Fruit fly (Drosophila melanogaster) whole organism, prepupa: Measurements from ENCODE around the gene CG14860.

ENCODE experiments used
- Ets96B ChIP-seq: fragments of 200-800 bp; optimal IDR thresholded peaks from 2 replicates; lab custom pipeline; 2019; ENCODE audit warnings: missing biosample characterization, mild to moderate bottlenecking, missing genetic modification characterization, moderate library complexity
- Gug ChIP-seq: fragments of 200-800 bp; sonication (Bioruptor generic); IDR thresholded peaks from 2 replicates; pipeline ENCODE4 v1.3.6; 2022; ENCODE audit warnings: missing biosample characterization, missing genetic modification characterization
- spab ChIP-seq: fragments of 200-800 bp; sonication (Bioruptor generic); optimal IDR thresholded peaks from 2 replicates; lab custom pipeline; 2017; ENCODE audit warnings: missing biosample characterization, mild to moderate bottlenecking, missing genetic modification characterization, missing genetic modification reagents

DNA sequence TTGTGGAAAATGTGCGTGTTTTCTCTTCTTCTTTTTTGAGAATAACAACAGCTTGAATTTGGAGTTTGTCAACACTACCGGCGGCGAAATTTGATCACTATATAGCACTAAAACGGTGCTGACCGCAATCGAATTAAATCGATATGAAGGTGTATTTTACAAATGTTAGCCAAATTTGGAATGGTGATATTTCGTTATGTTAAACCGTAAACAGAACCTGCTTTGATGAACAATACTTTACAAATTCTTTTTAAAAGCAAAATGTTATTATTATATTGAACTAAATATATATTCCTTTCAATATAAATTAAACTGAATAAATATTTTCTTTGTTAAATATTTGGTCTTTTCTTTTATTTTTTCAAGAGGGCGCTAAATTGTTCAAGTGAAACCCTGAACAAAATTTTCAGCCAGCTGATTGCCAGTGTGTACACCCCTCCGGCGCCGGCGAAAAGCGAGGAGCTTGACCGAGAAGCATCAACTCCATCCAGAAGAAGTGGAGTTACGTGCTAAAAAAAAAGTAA is 8.5 kb upstream of the CG14860 start, which contains the start of the genes Rrp6, CG33331 and CG33332:
- TF ChIP-seq Gug (GFP tag; lab: Robert Waterston, UW) (peak; percentile 41), spab (no peak), Ets96B (peak; percentile 61)
